Worm (Caenorhabditis elegans) whole organism, midembryonic: ENCODE results near the gene irg-5.

Experiments used
- cog-1 ChIP-seq: sonication (generic microtip); optimal IDR thresholded peaks from 2 replicates; lab custom pipeline; 2016; ENCODE audit warnings: missing genetic modification characterization, missing compliant biosample characterization
- flt-1 ChIP-seq: fragments of 200-800 bp; sonication (Bioruptor generic); IDR thresholded peaks from 2 replicates; pipeline ENCODE4 v1.3.6; 2022; ENCODE audit warnings: missing genetic modification characterization, missing compliant biosample characterization
- klf-2 ChIP-seq: fragments of 200-800 bp; sonication (Bioruptor generic); conservative IDR thresholded peaks from 2 replicates; pipeline ENCODE4 v1.3.6; 2022; ENCODE audit warnings: missing genetic modification reagents, missing genetic modification characterization, missing compliant biosample characterization
- med-1 ChIP-seq: sonication (generic microtip); optimal IDR thresholded peaks from 2 replicates; lab custom pipeline; 2017; ENCODE audit warnings: missing genetic modification characterization, mild to moderate bottlenecking, missing compliant biosample characterization, antibody characterized with exemption, missing genetic modification reagents; ENCODE audit not compliant: insufficient read depth
- ref-1 ChIP-seq: fragments of 200-800 bp; sonication (Bioruptor generic); conservative IDR thresholded peaks from 2 replicates; pipeline ENCODE4 v1.3.6; 2022; ENCODE audit warnings: missing genetic modification reagents, missing genetic modification characterization, missing compliant biosample characterization
- tab-1 ChIP-seq: fragments of 200-800 bp; sonication (Bioruptor generic); IDR thresholded peaks from 2 replicates; pipeline ENCODE4 v1.3.6; 2022; ENCODE audit warnings: missing genetic modification characterization, missing compliant biosample characterization
- ztf-23 ChIP-seq: fragments of 200-800 bp; sonication (Bioruptor generic); IDR thresholded peaks from 2 replicates; pipeline ENCODE4 v1.3.6; 2022; ENCODE audit warnings: missing genetic modification reagents, missing genetic modification characterization, missing compliant biosample characterization
- ztf-29 ChIP-seq: fragments of 200-800 bp; sonication (Bioruptor generic); IDR thresholded peaks from 2 replicates; pipeline ENCODE4 v1.3.6; 2022; ENCODE audit warnings: missing genetic modification reagents, missing genetic modification characterization, missing compliant biosample characterization

DNA sequence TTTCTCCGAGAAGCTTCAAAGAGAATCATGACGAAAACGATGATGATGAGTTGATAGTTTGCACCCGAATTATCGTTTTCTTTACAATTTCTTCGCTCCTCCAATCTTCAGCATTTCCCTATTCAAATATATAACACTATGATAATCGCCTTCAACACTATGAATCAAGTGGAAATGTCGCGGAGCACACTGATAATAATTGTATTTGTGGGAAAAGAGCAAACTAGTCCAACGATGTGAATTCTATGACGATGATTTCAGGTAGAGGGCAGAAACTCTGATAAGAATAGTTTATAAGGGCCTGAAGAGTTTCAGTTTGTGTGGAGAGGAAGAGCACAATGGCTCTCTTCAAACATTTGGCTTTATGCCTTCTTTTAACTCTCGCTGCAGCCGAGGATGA lies 21.7 kb downstream of the irg-5 start, which contains the start of gene T01D3.6:
- TF ChIP-seq flt-1 (GFP tag; lab: Robert Waterston, UW) (no peak), ztf-29 (GFP tag; lab: Robert Waterston, UW) (no peak), cog-1 (tag; lab: Kevin White, UChicago) (no peak), med-1 (GFP tag; lab: Kevin White, UChicago) (no peak), tab-1 (GFP tag; lab: Robert Waterston, UW) (no peak), ztf-23 (GFP tag; lab: Robert Waterston, UW) (no peak), ref-1 (GFP tag; lab: Robert Waterston, UW) (no peak), klf-2 (no peak)
